Worm (Caenorhabditis elegans): ENCODE data around the gene C34E11.4.

The C34E11.4 gene

ce11 chrX:11850082-11850481, 46.1 kb downstream of the C34E11.4 start, which contains the start of gene F54F7.3:
F54F7.3 (minus strand) TSS chrX:11850182.
- no peak for TF ChIP-seq B0310.2 (tag; optimal IDR thresholded peaks at IDR 0.05)
- no peak for TF ChIP-seq F13C5.2 (tag; optimal IDR thresholded peaks at IDR 0.05)
- no peak for TF ChIP-seq hmg-4 (GFP tag; optimal IDR thresholded peaks at IDR 0.05)
- TF ChIP-seq tbx-37 (GFP tag; conservative IDR thresholded peaks at IDR 0.05), result no peak
- TF ChIP-seq ama-1 (optimal IDR thresholded peaks at IDR 0.05), result no peak
- no peak for TF ChIP-seq ets-7 (tag; optimal IDR thresholded peaks at IDR 0.05)
- TF ChIP-seq scrt-1 (GFP tag; IDR thresholded peaks at IDR 0.05), result no peak

- no peak for TF ChIP-seq tra-4 (tag; optimal IDR thresholded peaks at IDR 0.05)
- TF ChIP-seq scrt-1 (GFP tag; IDR thresholded peaks at IDR 0.05), result no peak
- TF ChIP-seq ceh-13 (GFP tag; optimal IDR thresholded peaks at IDR 0.05), result no peak
- no peak for TF ChIP-seq flt-1 (GFP tag; IDR thresholded peaks at IDR 0.05)
Observed at ce11 chrX:11850572-11850971, 46.6 kb downstream of the C34E11.4 start, which contains the start of gene F54F7.14. F54F7.14 (plus strand) TSS chrX:11850872.

- no peak for TF ChIP-seq flt-1 (GFP tag; IDR thresholded peaks at IDR 0.05)
- TF ChIP-seq ets-7 (tag; optimal IDR thresholded peaks at IDR 0.05), result no peak
- no peak for TF ChIP-seq hmg-4 (GFP tag; optimal IDR thresholded peaks at IDR 0.05)
- TF ChIP-seq B0310.2 (tag; optimal IDR thresholded peaks at IDR 0.05), result no peak
- TF ChIP-seq hnd-1 (tag; optimal IDR thresholded peaks at IDR 0.05), result no peak
- TF ChIP-seq ceh-13 (GFP tag; optimal IDR thresholded peaks at IDR 0.05), result no peak
- TF ChIP-seq sea-1 (GFP tag; conservative IDR thresholded peaks at IDR 0.05), result no peak
- TF ChIP-seq aly-1 (tag; optimal IDR thresholded peaks at IDR 0.05), result no peak
- TF ChIP-seq tbx-11 (GFP tag; IDR thresholded peaks at IDR 0.05), result no peak
- TF ChIP-seq ceh-36 (tag; optimal IDR thresholded peaks at IDR 0.05), result no peak
- TF ChIP-seq ama-1 (optimal IDR thresholded peaks at IDR 0.05), result no peak
- TF ChIP-seq tbx-37 (GFP tag; conservative IDR thresholded peaks at IDR 0.05), result no peak
- no peak for TF ChIP-seq tra-4 (tag; optimal IDR thresholded peaks at IDR 0.05)
- TF ChIP-seq F13C5.2 (tag; optimal IDR thresholded peaks at IDR 0.05), result no peak
- no peak for TF ChIP-seq pes-1 (GFP tag; IDR thresholded peaks at IDR 0.05)
- TF ChIP-seq scrt-1 (GFP tag; IDR thresholded peaks at IDR 0.05), result no peak
- TF ChIP-seq hmbx-1 (tag; optimal IDR thresholded peaks at IDR 0.05), result no peak
Observed at ce11 chrX:11852494-11852893, 48.5 kb downstream of the C34E11.4 start, which contains the start of gene xtr-1. xtr-1 (plus strand) TSS chrX:11852794.

- TF ChIP-seq hmbx-1 (tag; optimal IDR thresholded peaks at IDR 0.05) (no peak), ama-1 (optimal IDR thresholded peaks at IDR 0.05) (no peak), hmg-4 (GFP tag; optimal IDR thresholded peaks at IDR 0.05) (no peak), tbx-37 (GFP tag; conservative IDR thresholded peaks at IDR 0.05) (no peak), hnd-1 (tag; optimal IDR thresholded peaks at IDR 0.05) (no peak), B0310.2 (tag; optimal IDR thresholded peaks at IDR 0.05) (no peak), pes-1 (GFP tag; IDR thresholded peaks at IDR 0.05) (no peak), tra-4 (tag; optimal IDR thresholded peaks at IDR 0.05) (no peak), ceh-13 (GFP tag; optimal IDR thresholded peaks at IDR 0.05) (no peak), scrt-1 (GFP tag; IDR thresholded peaks at IDR 0.05) (no peak), aly-1 (tag; optimal IDR thresholded peaks at IDR 0.05) (no peak), tbx-11 (GFP tag; IDR thresholded peaks at IDR 0.05) (no peak), F13C5.2 (tag; optimal IDR thresholded peaks at IDR 0.05) (no peak), flt-1 (GFP tag; IDR thresholded peaks at IDR 0.05) (no peak), sea-1 (GFP tag; conservative IDR thresholded peaks at IDR 0.05) (no peak), ets-7 (tag; optimal IDR thresholded peaks at IDR 0.05) (no peak), ceh-36 (tag; optimal IDR thresholded peaks at IDR 0.05) (no peak)
Observed at ce11 chrX:11854432-11854831, 50.4 kb downstream of the C34E11.4 start.

ce11 chrX:11854903-11855302, 50.9 kb downstream of the C34E11.4 start, which contains the start of gene F54F7.8:
F54F7.8 (minus strand) TSS chrX:11855003.
- TF ChIP-seq aly-1 (tag; optimal IDR thresholded peaks at IDR 0.05), result no peak
- no peak for TF ChIP-seq ama-1 (optimal IDR thresholded peaks at IDR 0.05)
